Worm (Caenorhabditis elegans) whole organism, young adult: Measurements from ENCODE around the gene C34D4.2.
A peak's percentile ranks its signal among the peaks of the same experiment; 100 is the strongest.

Source experiments
- B0336.3 ChIP-seq: fragments of 200-800 bp; sonication (Bioruptor generic); IDR thresholded peaks from 2 replicates; pipeline ENCODE4 v1.3.6; 2022; ENCODE audit warnings: missing genetic modification characterization, missing compliant biosample characterization
- F33H1.4 ChIP-seq: fragments of 200-800 bp; sonication (Bioruptor generic); IDR thresholded peaks from 2 replicates; pipeline ENCODE4 v1.3.6; 2022; ENCODE audit warnings: missing genetic modification reagents, missing genetic modification characterization, missing compliant biosample characterization
- F57C9.4 ChIP-seq: sonication (generic microtip); optimal IDR thresholded peaks from 2 replicates; lab custom pipeline; 2017; ENCODE audit warnings: mild to moderate bottlenecking, missing genetic modification characterization, missing compliant biosample characterization
- T07F8.4 ChIP-seq: sonication (generic microtip); optimal IDR thresholded peaks from 2 replicates; lab custom pipeline; 2016; ENCODE audit warnings: mild to moderate bottlenecking, missing genetic modification characterization, moderate library complexity, missing compliant biosample characterization
- ZK185.1 ChIP-seq: sonication (generic microtip); optimal IDR thresholded peaks from 2 replicates; lab custom pipeline; 2016; ENCODE audit warnings: mild to moderate bottlenecking, missing genetic modification characterization, missing compliant biosample characterization; ENCODE audit not compliant: poor library complexity, severe bottlenecking
- atf-7 ChIP-seq: sonication (generic microtip); optimal IDR thresholded peaks from 2 replicates; lab custom pipeline; 2017; ENCODE audit warnings: mild to moderate bottlenecking, missing genetic modification characterization, missing compliant biosample characterization
- attf-5 ChIP-seq: fragments of 200-800 bp; sonication (Bioruptor generic); optimal IDR thresholded peaks from 2 replicates; lab custom pipeline; 2018; ENCODE audit warnings: mild to moderate bottlenecking, missing genetic modification characterization, missing compliant biosample characterization
- ceh-100 ChIP-seq: fragments of 200-800 bp; sonication (Bioruptor generic); IDR thresholded peaks from 2 replicates; pipeline ENCODE4 v1.3.6; 2022; ENCODE audit warnings: missing genetic modification reagents, missing genetic modification characterization, missing compliant biosample characterization
- dox-1 ChIP-seq: fragments of 200-800 bp; sonication (Bioruptor generic); IDR thresholded peaks from 2 replicates; pipeline ENCODE4 v1.3.6; 2022; ENCODE audit warnings: missing genetic modification reagents, missing genetic modification characterization, missing compliant biosample characterization
- egl-44 ChIP-seq: fragments of 200-800 bp; sonication (Bioruptor generic); IDR thresholded peaks from 2 replicates; pipeline ENCODE4 v1.3.6; 2022; ENCODE audit warnings: missing genetic modification reagents, missing genetic modification characterization, missing compliant biosample characterization
- ets-4 ChIP-seq: fragments of 200-800 bp; sonication (Bioruptor generic); optimal IDR thresholded peaks from 2 replicates; lab custom pipeline; 2018; ENCODE audit warnings: mild to moderate bottlenecking, missing genetic modification characterization, missing compliant biosample characterization
- him-1 ChIP-seq: sonication (generic microtip); optimal IDR thresholded peaks from 2 replicates; lab custom pipeline; 2016; ENCODE audit warnings: missing genotype, missing genetic modification reagents, missing genetic modification characterization, missing compliant biosample characterization
- hmg-1.2 ChIP-seq: fragments of 200-800 bp; sonication (Bioruptor generic); IDR thresholded peaks from 2 replicates; pipeline ENCODE4 v1.3.6; 2022; ENCODE audit warnings: missing genetic modification reagents, missing genetic modification characterization, missing compliant biosample characterization
- hmg-20 ChIP-seq: fragments of 200-800 bp; sonication (Bioruptor generic); IDR thresholded peaks from 2 replicates; pipeline ENCODE4 v1.3.6; 2022; ENCODE audit warnings: missing genetic modification reagents, missing genetic modification characterization, missing compliant biosample characterization
- lag-1 ChIP-seq: fragments of 200-800 bp; sonication (Bioruptor generic); IDR thresholded peaks from 2 replicates; pipeline ENCODE4 v1.3.6; 2022; ENCODE audit warnings: missing genetic modification reagents, missing genetic modification characterization, missing compliant biosample characterization
- let-526 ChIP-seq: fragments of 200-800 bp; sonication (Bioruptor generic); IDR thresholded peaks from 2 replicates; pipeline ENCODE4 v1.3.6; 2022; ENCODE audit warnings: missing genetic modification reagents, missing genetic modification characterization, missing compliant biosample characterization
- let-607 ChIP-seq, 2 experiments: fragments of 200-800 bp in 1 of 2; sonication (Bioruptor generic) in 1 of 2; sonication (generic microtip) in 1 of 2; optimal IDR thresholded peaks; 2 replicates each; lab custom pipeline; 2016 to 2018; ENCODE audit warnings: mild to moderate bottlenecking in 2 of 2, missing compliant biosample characterization in 2 of 2, missing genetic modification characterization in 2 of 2, moderate library complexity in 2 of 2, missing genotype in 1 of 2
- lin-40 ChIP-seq: sonication (generic microtip); optimal IDR thresholded peaks from 2 replicates; lab custom pipeline; 2016; ENCODE audit warnings: missing genetic modification characterization, mild to moderate bottlenecking, missing compliant biosample characterization, missing genotype, missing genetic modification reagents
- lin-54 ChIP-seq: fragments of 200-800 bp; sonication (Bioruptor generic); optimal IDR thresholded peaks from 2 replicates; lab custom pipeline; 2018; ENCODE audit warnings: mild to moderate bottlenecking, missing genetic modification characterization, missing compliant biosample characterization
- madf-10 ChIP-seq: sonication (generic microtip); optimal IDR thresholded peaks from 2 replicates; lab custom pipeline; 2016; ENCODE audit warnings: mild to moderate bottlenecking, missing genetic modification characterization, missing compliant biosample characterization
- madf-3 ChIP-seq: fragments of 200-800 bp; sonication (Bioruptor generic); IDR thresholded peaks from 2 replicates; pipeline ENCODE4 v1.3.6; 2022; ENCODE audit warnings: missing genetic modification reagents, missing genetic modification characterization, missing compliant biosample characterization
- mel-28 ChIP-seq: sonication (generic microtip); optimal IDR thresholded peaks from 2 replicates; lab custom pipeline; 2016; ENCODE audit warnings: borderline replicate concordance, mild to moderate bottlenecking, missing genetic modification characterization, missing compliant biosample characterization
- mxl-1 ChIP-seq: sonication (generic microtip); optimal IDR thresholded peaks from 2 replicates; lab custom pipeline; 2016; ENCODE audit warnings: missing genetic modification characterization, missing compliant biosample characterization
- nhr-120 ChIP-seq: fragments of 200-800 bp; sonication (Bioruptor generic); IDR thresholded peaks from 2 replicates; pipeline ENCODE4 v1.3.6; 2022; ENCODE audit warnings: missing genetic modification characterization, missing compliant biosample characterization
- nhr-80 ChIP-seq: sonication (generic microtip); optimal IDR thresholded peaks from 2 replicates; lab custom pipeline; 2016; ENCODE audit warnings: missing genetic modification characterization, missing compliant biosample characterization
- pbrm-1 ChIP-seq: fragments of 200-800 bp; sonication (Bioruptor generic); IDR thresholded peaks from 2 replicates; pipeline ENCODE4 v1.3.6; 2022; ENCODE audit warnings: missing genetic modification reagents, missing genetic modification characterization, missing compliant biosample characterization
- pha-4 ChIP-seq: fragments of 150-350 bp; sonication (generic microtip); optimal IDR thresholded peaks from 2 replicates; lab custom pipeline; 2014; ENCODE audit warnings: missing biosample characterization, missing genetic modification reagents, missing genetic modification characterization
- rec-8 ChIP-seq, 2 experiments: sonication (generic microtip); optimal IDR thresholded peaks; 2 replicates each; lab custom pipeline; 2016; ENCODE audit warnings: mild to moderate bottlenecking in 2 of 2, missing genetic modification characterization in 2 of 2, missing genetic modification reagents in 2 of 2, missing genotype in 2 of 2, missing biosample characterization in 1 of 2, missing compliant biosample characterization in 1 of 2, moderate library complexity in 1 of 2
- rpc-1 ChIP-seq, 2 experiments: fragments of 150-350 bp in 1 of 2; sonication (generic microtip) in 1 of 2; optimal IDR thresholded peaks; 2 replicates each; lab custom pipeline; 2014 to 2018; ENCODE audit warnings: missing biosample characterization in 1 of 2, missing genetic modification characterization in 1 of 2, missing genetic modification reagents in 1 of 2, missing genotype in 1 of 2
- sdz-38 ChIP-seq: sonication (generic microtip); optimal IDR thresholded peaks from 2 replicates; lab custom pipeline; 2016; ENCODE audit warnings: missing genotype, missing genetic modification characterization, missing compliant biosample characterization
- snpc-4 ChIP-seq, 5 experiments: fragments of 150-350 bp in 1 of 5; sonication (generic microtip) in 4 of 5; optimal IDR thresholded peaks; 2 replicates each; lab custom pipeline; 2014 to 2018; ENCODE audit warnings: missing genetic modification characterization in 5 of 5, missing biosample characterization in 3 of 5, antibody characterized with exemption in 2 of 5, mild to moderate bottlenecking in 2 of 5, missing compliant biosample characterization in 2 of 5, missing genotype in 2 of 5, moderate library complexity in 2 of 5, missing genetic modification reagents in 1 of 5
- tbp1 ChIP-seq: fragments of 200-800 bp; sonication (Bioruptor generic); optimal IDR thresholded peaks from 2 replicates; lab custom pipeline; 2018; ENCODE audit warnings: mild to moderate bottlenecking, missing genetic modification characterization, missing compliant biosample characterization
- unc-62 ChIP-seq: fragments of 150-350 bp; optimal IDR thresholded peaks from 2 replicates; lab custom pipeline; 2014; ENCODE audit warnings: missing biosample characterization, missing genetic modification reagents, missing genetic modification characterization
- zim-3 ChIP-seq: sonication (generic microtip); optimal IDR thresholded peaks from 2 replicates; lab custom pipeline; 2017; ENCODE audit warnings: mild to moderate bottlenecking, missing genetic modification characterization, moderate library complexity, missing compliant biosample characterization
- ztf-22 ChIP-seq: fragments of 200-800 bp; sonication (Bioruptor generic); optimal IDR thresholded peaks from 2 replicates; lab custom pipeline; 2018; ENCODE audit warnings: mild to moderate bottlenecking, missing genetic modification characterization, moderate library complexity, missing compliant biosample characterization
- ztf-25 ChIP-seq: fragments of 200-800 bp; sonication (Bioruptor generic); IDR thresholded peaks from 2 replicates; pipeline ENCODE4 v1.3.6; 2022; ENCODE audit warnings: missing genetic modification reagents, missing genetic modification characterization, missing compliant biosample characterization

C34D4.2 gene

DNA sequence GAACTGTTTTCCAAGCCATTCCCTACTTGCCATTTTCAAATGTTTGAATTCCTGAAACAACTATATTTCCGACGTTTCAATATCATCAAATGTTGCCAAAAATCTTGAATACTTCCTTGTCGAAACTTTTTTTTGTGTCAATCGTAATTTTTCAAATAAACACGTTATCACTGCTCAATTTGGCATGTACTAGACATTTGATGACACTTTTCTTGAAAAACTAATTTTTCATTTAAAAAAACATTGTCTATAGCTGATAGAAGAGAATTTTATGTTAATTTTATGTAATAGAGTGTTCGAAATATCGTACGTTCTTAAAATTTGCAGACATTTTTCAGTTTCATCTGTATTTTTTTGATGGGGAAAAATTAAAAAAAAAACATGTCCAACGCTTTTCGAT lies 28.4 kb downstream of the C34D4.2 start (continued):
- no peak for TF ChIP-seq him-1 (tag; lab: Kevin White, UChicago)
- TF ChIP-seq nhr-80 (tag; lab: Kevin White, UChicago) = peak; percentile 78
- TF ChIP-seq mel-28 (tag; lab: Kevin White, UChicago) = no peak
- TF ChIP-seq attf-5 (GFP tag; lab: Kevin White, UChicago) = no peak
- TF ChIP-seq T07F8.4 (tag; lab: Kevin White, UChicago) = no peak
- TF ChIP-seq ztf-25 (GFP tag; lab: Robert Waterston, UW) = no peak
- no peak for TF ChIP-seq lin-40 (tag; lab: Kevin White, UChicago)
- no peak for TF ChIP-seq mxl-1 (tag; lab: Kevin White, UChicago)

DNA sequence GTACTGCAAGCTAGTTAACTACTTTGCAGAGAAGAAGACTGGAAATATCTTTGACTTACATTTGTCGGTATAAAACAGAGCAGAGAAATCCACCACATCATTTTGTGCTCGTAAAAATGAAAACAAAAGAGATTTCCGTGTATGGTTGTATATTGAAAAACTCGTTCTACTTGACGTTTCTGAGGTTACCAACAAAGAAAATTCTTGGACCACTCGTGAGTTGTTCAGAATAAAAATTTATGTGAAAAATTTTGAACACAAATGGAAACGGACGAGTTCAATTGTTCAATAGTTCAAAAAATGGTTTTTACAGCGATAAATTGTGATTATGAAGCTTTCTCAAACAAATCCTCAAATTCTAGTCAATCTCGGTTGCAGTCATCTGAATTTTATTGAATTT lies 30.1 kb downstream of the C34D4.2 start, which contains the start of gene clec-179:
Gene clec-179, minus strand, starts transcription at position 101 of the 400 bp plus-strand sequence.
- no peak for TF ChIP-seq tbp1 (GFP tag; lab: Kevin White, UChicago)

DNA sequence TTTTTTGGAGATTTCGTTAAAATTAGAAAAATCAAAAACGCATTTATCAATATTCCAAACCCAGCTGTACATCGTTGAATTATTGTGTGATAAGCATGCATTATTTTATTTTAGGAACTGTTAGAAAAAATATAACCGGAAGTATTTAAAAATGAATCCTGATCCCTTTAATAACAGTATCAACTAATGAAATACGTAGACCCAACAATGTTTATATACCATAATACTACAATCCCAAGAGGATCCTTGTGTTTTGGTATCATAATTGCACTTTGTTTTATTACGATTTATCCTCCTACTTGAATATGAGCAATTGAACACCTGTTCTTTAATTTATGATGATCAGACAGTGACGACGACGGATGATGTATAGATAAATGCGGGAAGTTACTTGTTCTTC lies 32.3 kb downstream of the C34D4.2 start, which contains the start of gene str-249:
Gene str-249, minus strand, starts transcription at position 101 of the 400 bp plus-strand sequence.
- TF ChIP-seq let-607 (tag; optimal IDR thresholded peaks at IDR 0.05; lab: Kevin White, UChicago) (no peak), nhr-120 (GFP tag; lab: Robert Waterston, UW) (no peak), madf-10 (tag; lab: Kevin White, UChicago) (no peak)

DNA sequence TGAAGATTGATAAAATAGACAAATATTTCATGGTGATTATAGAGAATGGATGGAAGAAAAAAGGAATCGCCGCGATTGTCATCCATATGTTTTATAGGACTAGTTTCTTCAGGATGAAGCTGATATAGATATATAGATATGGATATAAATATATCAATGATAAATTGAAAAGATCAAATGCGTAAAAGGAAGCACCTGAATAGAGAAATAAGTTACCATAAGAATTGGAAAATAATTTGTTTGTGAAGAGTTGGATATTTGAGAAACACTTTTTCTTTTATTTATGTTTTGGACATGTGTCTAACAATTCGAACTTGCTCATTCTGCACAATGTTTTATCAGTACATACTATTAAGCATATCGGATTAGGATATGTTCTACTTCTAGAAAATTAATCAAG lies 33.6 kb downstream of the C34D4.2 start, which contains the start of gene C42D4.13:
Gene C42D4.13, minus strand, starts transcription at position 101 of the 400 bp plus-strand sequence.
- no peak for TF ChIP-seq rpc-1 (optimal IDR thresholded peaks at IDR 0.05; lab: Kevin White, UChicago)
- TF ChIP-seq rpc-1 (tag; optimal IDR thresholded peaks at IDR 0.05; lab: Kevin White, UChicago) = no peak
- TF ChIP-seq ceh-100 (GFP tag; lab: Robert Waterston, UW) = no peak
- no peak for TF ChIP-seq pbrm-1 (GFP tag; lab: Robert Waterston, UW)
- TF ChIP-seq, all 124 proteins: peak for 0

DNA sequence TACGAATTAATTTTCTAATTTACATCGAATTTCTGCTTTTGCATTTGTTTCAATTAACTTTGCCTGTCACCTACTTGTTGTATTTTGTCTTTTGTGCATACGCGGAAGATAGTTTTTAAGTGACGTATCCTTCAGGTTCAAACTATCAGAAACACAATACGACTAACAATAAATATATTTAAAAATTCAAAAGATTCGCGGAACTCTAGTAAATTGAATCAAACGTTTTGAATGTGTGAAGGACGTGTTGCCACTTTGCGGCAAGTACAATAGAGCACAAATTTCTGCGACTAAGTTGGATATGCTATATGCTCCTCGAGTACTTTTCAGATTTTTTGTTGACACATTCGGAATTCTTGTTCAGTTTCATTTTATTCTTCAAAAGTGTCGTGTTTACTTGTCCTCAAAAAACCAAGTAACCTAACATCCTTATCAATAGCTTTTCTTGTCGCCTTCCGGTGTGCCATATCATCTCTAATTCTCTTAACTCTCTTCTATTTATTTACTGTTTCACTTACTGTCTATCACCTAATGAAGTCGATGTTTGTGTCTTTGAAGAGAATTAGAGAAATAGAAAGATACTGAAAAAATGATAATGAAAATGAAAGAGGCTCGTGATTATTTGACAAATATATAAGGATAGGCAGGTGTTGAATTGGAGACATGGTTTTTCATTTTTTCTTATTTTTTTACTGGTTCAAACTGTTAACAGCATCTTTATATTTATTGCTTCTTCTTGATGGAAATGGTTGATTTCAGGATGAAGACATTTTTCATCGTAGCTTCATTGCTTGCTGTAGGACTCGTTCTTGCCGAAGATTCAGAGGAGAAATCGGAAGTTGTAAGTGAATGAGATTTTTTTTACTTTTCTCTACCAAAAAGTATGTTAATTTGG lies 34.3 kb downstream of the C34D4.2 start, which contains the start of gene srlf-7:
Gene srlf-7, plus strand, starts transcription at position 760 of the 895 bp plus-strand sequence.
- TF ChIP-seq lag-1 (GFP tag; lab: Robert Waterston, UW) (no peak), egl-44 (GFP tag; lab: Robert Waterston, UW) (0 out of 2 replicates have a peak, but pooled peaks have one; percentile 22), tbp1 (GFP tag; lab: Kevin White, UChicago) (peak; percentile 53), snpc-4 (GFP tag; optimal IDR thresholded peaks at IDR 0.05; lab: Kevin White, UChicago) (no peak), snpc-4 (tag; optimal IDR thresholded peaks at IDR 0.05; lab: Kevin White, UChicago) (peak in 2 of 4 experiments; percentile 4 to 8), let-526 (GFP tag; lab: Robert Waterston, UW) (no peak), ceh-100 (GFP tag; lab: Robert Waterston, UW) (no peak), madf-3 (no peak), F57C9.4 (no peak), let-607 (tag; optimal IDR thresholded peaks at IDR 0.05; lab: Kevin White, UChicago) (peak; percentile 27 to 65), hmg-1.2 (GFP tag; lab: Robert Waterston, UW) (peak; percentile 42; the same call in 1 of the 2 replicates), lin-54 (GFP tag; lab: Kevin White, UChicago) (peak; percentile 11), attf-5 (GFP tag; lab: Kevin White, UChicago) (peak; percentile 51), lin-40 (tag; lab: Kevin White, UChicago) (peak; percentile 63), pha-4 (peak; percentile 80), F33H1.4 (GFP tag; lab: Robert Waterston, UW) (no peak), unc-62 (peak; percentile 81), madf-10 (tag; lab: Kevin White, UChicago) (peak; percentile 13), rec-8 (tag; optimal IDR thresholded peaks at IDR 0.05; lab: Kevin White, UChicago) (no peak), ets-4 (GFP tag; lab: Kevin White, UChicago) (peak; percentile 70), dox-1 (GFP tag; lab: Robert Waterston, UW) (peak; percentile 54; the same call in 1 of the 2 replicates), B0336.3 (no peak), zim-3 (no peak), atf-7 (peak; percentile 66), ZK185.1 (tag; lab: Kevin White, UChicago) (peak; percentile 7), ztf-22 (GFP tag; lab: Kevin White, UChicago) (peak; percentile 54), hmg-20 (GFP tag; lab: Robert Waterston, UW) (no peak), sdz-38 (tag; lab: Kevin White, UChicago) (no peak)
